Worm (Caenorhabditis elegans): Measurements from ENCODE around the gene pde-2.

- TF ChIP-seq med-1 (GFP tag; optimal IDR thresholded peaks at IDR 0.05; ENCODE audit: insufficient read depth) (no peak), flt-1 (GFP tag; IDR thresholded peaks at IDR 0.05) (no peak), tab-1 (GFP tag; IDR thresholded peaks at IDR 0.05) (no peak)
Observed at ce11 chrIII:8983135-8983534, 1.4 kb upstream of the pde-2 start.

Measured in whole organism, midembryonic.